Worm (Caenorhabditis elegans): Measurements from ENCODE around the gene C28H8.2.

Gene C28H8.2

ce11 chrIII:5882823-5883222, 37.3 kb upstream of the C28H8.2 start, which contains the start of gene F01F1.14:
TSS of gene F01F1.14 (minus strand) at chrIII:5882923.
- TF ChIP-seq dmd-9 (GFP tag; IDR thresholded peaks at IDR 0.05) (no peak), pha-4 (GFP tag; IDR thresholded peaks at IDR 0.05) (no peak), pha-4 (tag; optimal IDR thresholded peaks at IDR 0.05) (no peak), spr-3 (GFP tag; optimal IDR thresholded peaks at IDR 0.05) (no peak), nhr-111 (GFP tag; optimal IDR thresholded peaks at IDR 0.05) (no peak), ctbp-1 (GFP tag; IDR thresholded peaks at IDR 0.05) (no peak), zag-1 (tag; optimal IDR thresholded peaks at IDR 0.05) (no peak), ceh-44 (GFP tag; IDR thresholded peaks at IDR 0.05) (no peak), ztf-11 (tag; optimal IDR thresholded peaks at IDR 0.05) (no peak), lin-39 (tag; optimal IDR thresholded peaks at IDR 0.05) (no peak), unc-39 (tag; optimal IDR thresholded peaks at IDR 0.05) (no peak), T20F7.1 (GFP tag; optimal IDR thresholded peaks at IDR 0.05) (no peak), nhr-28 (tag; optimal IDR thresholded peaks at IDR 0.05) (no peak), dmd-6 (GFP tag; IDR thresholded peaks at IDR 0.05) (no peak), tra-1 (GFP tag; IDR thresholded peaks at IDR 0.05) (no peak), zip-11 (GFP tag; IDR thresholded peaks at IDR 0.05) (no peak), nhr-42 (GFP tag; IDR thresholded peaks at IDR 0.05) (no peak), ceh-62 (tag; optimal IDR thresholded peaks at IDR 0.05) (no peak), lim-7 (GFP tag; IDR thresholded peaks at IDR 0.05) (no peak), tag-97 (GFP tag; IDR thresholded peaks at IDR 0.05) (no peak)

ce11 chrIII:5883517-5883916, 36.6 kb upstream of the C28H8.2 start:
- TF ChIP-seq mxl-2 (GFP tag; conservative IDR thresholded peaks at IDR 0.05) (no peak), tag-97 (GFP tag; IDR thresholded peaks at IDR 0.05) (no peak), daf-19 (GFP tag; conservative IDR thresholded peaks at IDR 0.05) (no peak), F44E2.7 (GFP tag; IDR thresholded peaks at IDR 0.05) (no peak), aly-2 (tag; optimal IDR thresholded peaks at IDR 0.05) (no peak), unc-39 (tag; optimal IDR thresholded peaks at IDR 0.05) (no peak), set-16 (GFP tag; IDR thresholded peaks at IDR 0.05) (no peak)

ce11 chrIII:5884007-5884406, 36.1 kb upstream of the C28H8.2 start, which contains the start of gene C28H8.5:
TSS of gene C28H8.5 (plus strand) at chrIII:5884307.
- no peak for TF ChIP-seq ceh-32 (tag; optimal IDR thresholded peaks at IDR 0.05; ENCODE audit: poor library complexity)
- no peak for TF ChIP-seq hif-1 (tag; optimal IDR thresholded peaks at IDR 0.05)
- TF ChIP-seq hmg-1.1 (GFP tag; IDR thresholded peaks at IDR 0.05) = no peak
- no peak for TF ChIP-seq Y105C5A.15 (GFP tag; IDR thresholded peaks at IDR 0.05)
- no peak for TF ChIP-seq mxl-2 (GFP tag; conservative IDR thresholded peaks at IDR 0.05)
- no peak for TF ChIP-seq zag-1 (tag; optimal IDR thresholded peaks at IDR 0.05)
- no peak for TF ChIP-seq arid-1 (GFP tag; conservative IDR thresholded peaks at IDR 0.05)
- TF ChIP-seq mes-2 (tag; optimal IDR thresholded peaks at IDR 0.05; ENCODE audit: poor library complexity, severe bottlenecking) = no peak
- no peak for TF ChIP-seq lir-3 (tag; optimal IDR thresholded peaks at IDR 0.05)
- TF ChIP-seq lin-15B (tag; optimal IDR thresholded peaks at IDR 0.05) = no peak
- no peak for TF ChIP-seq ctbp-1 (GFP tag; IDR thresholded peaks at IDR 0.05)
- TF ChIP-seq unc-39 (tag; optimal IDR thresholded peaks at IDR 0.05) = no peak
- TF ChIP-seq dmd-8 (GFP tag; IDR thresholded peaks at IDR 0.05) = no peak
- no peak for TF ChIP-seq F37D6.2 (tag; optimal IDR thresholded peaks at IDR 0.05)
- TF ChIP-seq dpl-1 (GFP tag; optimal IDR thresholded peaks at IDR 0.05) = no peak
- no peak for TF ChIP-seq php-3 (GFP tag; IDR thresholded peaks at IDR 0.05)
- TF ChIP-seq Y5F2A.4 (GFP tag; optimal IDR thresholded peaks at IDR 0.05) = no peak
- TF ChIP-seq ztf-7 (tag; optimal IDR thresholded peaks at IDR 0.05) = no peak
- no peak for TF ChIP-seq ces-1 (GFP tag; optimal IDR thresholded peaks at IDR 0.05)
